Fruit fly (Drosophila melanogaster) whole organism, prepupa: ENCODE measurements around the gene PlexA.

Experiments
- Blimp-1 ChIP-seq: fragments of 200-800 bp; sonication (Bioruptor generic); optimal IDR thresholded peaks from 3 replicates; lab custom pipeline; 2017; ENCODE audit warnings: missing biosample characterization, missing genetic modification characterization, mild to moderate bottlenecking, moderate library complexity, missing genetic modification reagents
- CG10631 ChIP-seq: fragments of 200-800 bp; sonication (Bioruptor generic); optimal IDR thresholded peaks from 2 replicates; lab custom pipeline; 2016; ENCODE audit warnings: missing biosample characterization, missing genetic modification characterization
- CG10669 ChIP-seq: fragments of 200-800 bp; sonication (Bioruptor generic); optimal IDR thresholded peaks from 3 replicates; lab custom pipeline; 2018; ENCODE audit warnings: missing biosample characterization, mild to moderate bottlenecking, missing genetic modification characterization, moderate library complexity
- CG11294 ChIP-seq: fragments of 200-800 bp; sonication (Bioruptor generic); IDR thresholded peaks from 2 replicates; pipeline ENCODE4 v1.3.6; 2022; ENCODE audit warnings: missing biosample characterization, missing genetic modification characterization
- CG11902 ChIP-seq: fragments of 200-800 bp; sonication (Bioruptor generic); optimal IDR thresholded peaks from 3 replicates; lab custom pipeline; 2016; ENCODE audit warnings: missing biosample characterization, missing genetic modification characterization
- CG15336 ChIP-seq: fragments of 200-800 bp; sonication (Bioruptor generic); IDR thresholded peaks from 2 replicates; pipeline ENCODE4 v1.3.6; 2022; ENCODE audit warnings: missing biosample characterization, missing genetic modification characterization
- CG1621 ChIP-seq: fragments of 200-800 bp; sonication (Bioruptor generic); optimal IDR thresholded peaks from 3 replicates; lab custom pipeline; 2018; ENCODE audit warnings: missing biosample characterization, mild to moderate bottlenecking, missing genetic modification characterization
- CG16779 ChIP-seq: fragments of 200-800 bp; sonication (Bioruptor generic); optimal IDR thresholded peaks from 3 replicates; lab custom pipeline; 2017; ENCODE audit warnings: missing biosample characterization, mild to moderate bottlenecking, missing genetic modification characterization
- CG3032 ChIP-seq: fragments of 200-800 bp; optimal IDR thresholded peaks from 2 replicates; lab custom pipeline; 2019; ENCODE audit warnings: missing biosample characterization, mild to moderate bottlenecking, missing genetic modification characterization, moderate library complexity
- CG31627 ChIP-seq: fragments of 200-800 bp; sonication (Bioruptor generic); optimal IDR thresholded peaks from 3 replicates; lab custom pipeline; 2016; ENCODE audit warnings: missing biosample characterization, missing genetic modification characterization
- CG34406 ChIP-seq: fragments of 200-800 bp; sonication (Bioruptor generic); optimal IDR thresholded peaks from 3 replicates; lab custom pipeline; 2016; ENCODE audit warnings: missing biosample characterization, missing genetic modification characterization
- CG3919 ChIP-seq: fragments of 200-800 bp; sonication (Bioruptor generic); optimal IDR thresholded peaks from 3 replicates; lab custom pipeline; 2016; ENCODE audit warnings: missing biosample characterization, missing genetic modification characterization
- CG4318 ChIP-seq: fragments of 200-800 bp; sonication (Bioruptor generic); optimal IDR thresholded peaks from 3 replicates; lab custom pipeline; 2017; ENCODE audit warnings: missing biosample characterization, mild to moderate bottlenecking, missing genetic modification characterization
- CG6163 ChIP-seq: fragments of 200-800 bp; sonication (Bioruptor generic); IDR thresholded peaks from 3 replicates; pipeline ENCODE4 v1.3.6; 2022; ENCODE audit warnings: missing biosample characterization, missing genetic modification characterization
- CG6792 ChIP-seq: fragments of 200-800 bp; sonication (Bioruptor generic); optimal IDR thresholded peaks from 3 replicates; lab custom pipeline; 2016; ENCODE audit warnings: missing biosample characterization, missing genetic modification characterization
- CG6808 ChIP-seq: fragments of 200-800 bp; sonication (Bioruptor generic); optimal IDR thresholded peaks from 3 replicates; lab custom pipeline; 2017; ENCODE audit warnings: missing biosample characterization, missing genetic modification characterization, mild to moderate bottlenecking, moderate library complexity, missing genetic modification reagents
- CG6854 ChIP-seq: fragments of 200-800 bp; sonication (Bioruptor generic); optimal IDR thresholded peaks from 2 replicates; lab custom pipeline; 2017; ENCODE audit warnings: missing biosample characterization, mild to moderate bottlenecking, missing genetic modification characterization
- CG7368 ChIP-seq: fragments of 200-800 bp; sonication (Bioruptor generic); optimal IDR thresholded peaks from 3 replicates; lab custom pipeline; 2016; ENCODE audit warnings: missing biosample characterization, missing genetic modification characterization
- CG8319 ChIP-seq: fragments of 200-800 bp; sonication (Bioruptor generic); optimal IDR thresholded peaks from 3 replicates; lab custom pipeline; 2016; ENCODE audit warnings: missing biosample characterization, missing genetic modification characterization
- CG8632 ChIP-seq: fragments of 200-800 bp; sonication (Bioruptor generic); optimal IDR thresholded peaks from 3 replicates; lab custom pipeline; 2016; ENCODE audit warnings: missing biosample characterization, missing genetic modification characterization
- CG9139 ChIP-seq: fragments of 200-800 bp; sonication (Bioruptor generic); optimal IDR thresholded peaks from 3 replicates; lab custom pipeline; 2017; ENCODE audit warnings: missing biosample characterization, mild to moderate bottlenecking, missing genetic modification characterization
- Eip75B ChIP-seq: fragments of 200-800 bp; sonication (Bioruptor generic); optimal IDR thresholded peaks from 3 replicates; lab custom pipeline; 2016; ENCODE audit warnings: missing biosample characterization, missing genetic modification characterization
- Eip78C ChIP-seq: fragments of 200-800 bp; sonication (Bioruptor generic); peaks from one replicate; lab custom pipeline; 2016; ENCODE audit warnings: missing biosample characterization, missing genetic modification characterization
- Eip93F ChIP-seq: fragments of 200-800 bp; sonication (Bioruptor generic); optimal IDR thresholded peaks from 2 replicates; lab custom pipeline; 2016; ENCODE audit warnings: missing biosample characterization, mild to moderate bottlenecking, missing genetic modification characterization
- Ets21C ChIP-seq: fragments of 200-800 bp; sonication (Bioruptor generic); optimal IDR thresholded peaks from 3 replicates; lab custom pipeline; 2016; ENCODE audit warnings: missing biosample characterization, missing genetic modification characterization
- Ets96B ChIP-seq: fragments of 200-800 bp; optimal IDR thresholded peaks from 2 replicates; lab custom pipeline; 2019; ENCODE audit warnings: missing biosample characterization, mild to moderate bottlenecking, missing genetic modification characterization, moderate library complexity
- Gug ChIP-seq: fragments of 200-800 bp; sonication (Bioruptor generic); IDR thresholded peaks from 2 replicates; pipeline ENCODE4 v1.3.6; 2022; ENCODE audit warnings: missing biosample characterization, missing genetic modification characterization
- Hr38 ChIP-seq: sonication (Bioruptor generic); optimal IDR thresholded peaks from 2 replicates; lab custom pipeline; 2016; ENCODE audit warnings: missing biosample characterization, missing genetic modification characterization
- Hr39 ChIP-seq: fragments of 200-800 bp; sonication (Bioruptor generic); optimal IDR thresholded peaks from 2 replicates; lab custom pipeline; 2016; ENCODE audit warnings: missing biosample characterization, missing genetic modification characterization
- Hr4 ChIP-seq: fragments of 200-800 bp; sonication (Bioruptor generic); optimal IDR thresholded peaks from 3 replicates; lab custom pipeline; 2016; ENCODE audit warnings: missing biosample characterization, missing genetic modification characterization
- Lpt ChIP-seq: fragments of 200-800 bp; sonication (Bioruptor generic); optimal IDR thresholded peaks from 3 replicates; lab custom pipeline; 2016; ENCODE audit warnings: missing biosample characterization, missing genetic modification characterization
- Met ChIP-seq: fragments of 200-800 bp; sonication (Bioruptor generic); optimal IDR thresholded peaks from 3 replicates; lab custom pipeline; 2016; ENCODE audit warnings: missing biosample characterization, missing genetic modification characterization
- Smox ChIP-seq: fragments of 200-800 bp; sonication (Bioruptor generic); optimal IDR thresholded peaks from 3 replicates; lab custom pipeline; 2016; ENCODE audit warnings: missing biosample characterization, missing genetic modification characterization
- Sox14 ChIP-seq: fragments of 200-800 bp; sonication (Bioruptor generic); optimal IDR thresholded peaks from 3 replicates; lab custom pipeline; 2016; ENCODE audit warnings: missing biosample characterization, missing genetic modification characterization
- Sox15 ChIP-seq: fragments of 200-800 bp; sonication (Bioruptor generic); optimal IDR thresholded peaks from 3 replicates; lab custom pipeline; 2016; ENCODE audit warnings: missing biosample characterization, missing genetic modification characterization
- achi ChIP-seq: fragments of 200-800 bp; sonication (Bioruptor generic); optimal IDR thresholded peaks from 3 replicates; lab custom pipeline; 2016; ENCODE audit warnings: missing biosample characterization, missing genetic modification characterization
- acj6 ChIP-seq: fragments of 200-800 bp; sonication (Bioruptor generic); optimal IDR thresholded peaks from 3 replicates; lab custom pipeline; 2016; ENCODE audit warnings: missing biosample characterization, missing genetic modification characterization
- cyc ChIP-seq: fragments of 200-800 bp; sonication (Bioruptor generic); optimal IDR thresholded peaks from 3 replicates; lab custom pipeline; 2016; ENCODE audit warnings: missing biosample characterization, missing genetic modification characterization
- dac ChIP-seq: fragments of 200-800 bp; sonication (Bioruptor generic); optimal IDR thresholded peaks from 2 replicates; lab custom pipeline; 2017; ENCODE audit warnings: missing biosample characterization, mild to moderate bottlenecking, missing genetic modification characterization
- dsx ChIP-seq: fragments of 200-800 bp; optimal IDR thresholded peaks from 3 replicates; lab custom pipeline; 2019; ENCODE audit warnings: missing biosample characterization, mild to moderate bottlenecking, missing genetic modification characterization, moderate library complexity; ENCODE audit not compliant: poor library complexity, severe bottlenecking
- eg ChIP-seq: fragments of 200-800 bp; sonication (Bioruptor generic); IDR thresholded peaks from 3 replicates; pipeline ENCODE4 v1.3.6; 2022; ENCODE audit warnings: missing biosample characterization, missing genetic modification characterization
- esn ChIP-seq: fragments of 200-800 bp; sonication (Bioruptor generic); optimal IDR thresholded peaks from 2 replicates; lab custom pipeline; 2016; ENCODE audit warnings: missing biosample characterization, mild to moderate bottlenecking, missing genetic modification characterization, moderate library complexity
- fd85E ChIP-seq: fragments of 200-800 bp; sonication (Bioruptor generic); optimal IDR thresholded peaks from 3 replicates; lab custom pipeline; 2016; ENCODE audit warnings: missing biosample characterization, missing genetic modification characterization
- fkh ChIP-seq: fragments of 200-800 bp; sonication (Bioruptor generic); optimal IDR thresholded peaks from 3 replicates; lab custom pipeline; 2017; ENCODE audit warnings: missing biosample characterization, mild to moderate bottlenecking, missing genetic modification characterization, moderate library complexity
- lz ChIP-seq: fragments of 200-800 bp; sonication (Bioruptor generic); optimal IDR thresholded peaks from 3 replicates; lab custom pipeline; 2016; ENCODE audit warnings: missing biosample characterization, missing genetic modification characterization
- net ChIP-seq: fragments of 200-800 bp; sonication (Bioruptor generic); optimal IDR thresholded peaks from 3 replicates; lab custom pipeline; 2016; ENCODE audit warnings: missing biosample characterization, missing genetic modification characterization
- pdm3 ChIP-seq: fragments of 200-800 bp; sonication (Bioruptor generic); optimal IDR thresholded peaks from 3 replicates; lab custom pipeline; 2016; ENCODE audit warnings: missing biosample characterization, missing genetic modification characterization
- salr ChIP-seq, 2 experiments: fragments of 200-800 bp; sonication (Bioruptor generic); optimal IDR thresholded peaks; 3 replicates each; lab custom pipeline; 2016 to 2018; ENCODE audit warnings: missing biosample characterization in 2 of 2, missing genetic modification characterization in 2 of 2, mild to moderate bottlenecking in 1 of 2
- ss ChIP-seq, 2 experiments: fragments of 200-800 bp; sonication (Bioruptor generic); optimal IDR thresholded peaks; 2 replicates in 1 of 2; 3 replicates in 1 of 2; lab custom pipeline; 2017 to 2018; ENCODE audit warnings: mild to moderate bottlenecking in 2 of 2, missing biosample characterization in 2 of 2, missing genetic modification characterization in 2 of 2, moderate library complexity in 1 of 2
- svp ChIP-seq: fragments of 200-800 bp; sonication (Bioruptor generic); peaks from one replicate; lab custom pipeline; 2016; ENCODE audit warnings: missing biosample characterization, missing genetic modification characterization
- topi ChIP-seq: fragments of 200-800 bp; sonication (Bioruptor generic); optimal IDR thresholded peaks from 3 replicates; lab custom pipeline; 2016; ENCODE audit warnings: missing biosample characterization, missing genetic modification characterization
- vri ChIP-seq: fragments of 200-800 bp; sonication (Bioruptor generic); optimal IDR thresholded peaks from 3 replicates; lab custom pipeline; 2016; ENCODE audit warnings: missing biosample characterization, mild to moderate bottlenecking, missing genetic modification characterization

PlexA gene

dm6 chr4:1026806-1027431 is at the start of gene PlexA:
TSS of gene PlexA (minus strand) at chr4:1027101.
- TF ChIP-seq eg (GFP tag; lab: Robert Waterston, UW), result no peak
- peak; percentile 47 for TF ChIP-seq CG6808
- peak; percentile 72 for TF ChIP-seq pdm3
- peak; percentile 6 for TF ChIP-seq dac (GFP tag; lab: Kevin White, UChicago)
- no peak for TF ChIP-seq fkh (GFP tag; lab: Kevin White, UChicago)
- TF ChIP-seq CG6854, result no peak
- peak; percentile 84 for TF ChIP-seq Hr39 (GFP tag; lab: Kevin White, UChicago)
- TF ChIP-seq CG4318 (GFP tag; lab: Kevin White, UChicago), result peak; percentile 70
- no peak for TF ChIP-seq CG16779 (tag; lab: Kevin White, UChicago)
- peak; percentile 61 for TF ChIP-seq Smox (GFP tag; lab: Kevin White, UChicago)
- TF ChIP-seq CG10631 (GFP tag; lab: Kevin White, UChicago), result peak; percentile 76
- TF ChIP-seq Ets21C, result peak; percentile 66
- TF ChIP-seq topi (GFP tag; lab: Kevin White, UChicago), result peak; percentile 57
- TF ChIP-seq CG15336, result peak; percentile 66
- TF ChIP-seq acj6 (GFP tag; lab: Kevin White, UChicago), result peak; percentile 75
- peak; percentile 69 for TF ChIP-seq net
- TF ChIP-seq CG6163 (GFP tag; lab: Robert Waterston, UW), result peak; percentile 93; the same call in 2 of the 3 replicates
- peak; percentile 81 for TF ChIP-seq CG31627
- no peak for TF ChIP-seq vri
- peak; percentile 69 for TF ChIP-seq Eip78C (GFP tag; lab: Kevin White, UChicago)
- peak; percentile 57 for TF ChIP-seq esn (GFP tag; lab: Kevin White, UChicago)
- no peak for TF ChIP-seq Eip93F (GFP tag; lab: Kevin White, UChicago)
- TF ChIP-seq Hr38 (GFP tag; lab: Kevin White, UChicago), result no peak
- peak; percentile 52 to 83 for TF ChIP-seq salr (GFP tag; optimal IDR thresholded peaks at IDR 0.05; lab: Kevin White, UChicago)
- no peak; the same call in 1 of the 2 replicates for TF ChIP-seq CG11294
- peak; percentile 89 for TF ChIP-seq CG3032 (tag; lab: Kevin White, UChicago)
- TF ChIP-seq Lpt (GFP tag; lab: Kevin White, UChicago), result peak; percentile 54
- TF ChIP-seq CG11902 (GFP tag; lab: Kevin White, UChicago), result peak; percentile 88
- no peak for TF ChIP-seq CG9139 (GFP tag; lab: Kevin White, UChicago)
- TF ChIP-seq cyc (GFP tag; lab: Kevin White, UChicago), result peak; percentile 79
- peak; percentile 66 for TF ChIP-seq CG6792
- peak; percentile 61 for TF ChIP-seq Blimp-1 (GFP tag; lab: Kevin White, UChicago)
- peak; percentile 73 for TF ChIP-seq Ets96B
- TF ChIP-seq CG1621 (tag; lab: Kevin White, UChicago), result no peak
- TF ChIP-seq ss (GFP tag; optimal IDR thresholded peaks at IDR 0.05; lab: Kevin White, UChicago), result peak in 1 of 2 experiments; percentile 70
- peak; percentile 58 for TF ChIP-seq CG34406 (GFP tag; lab: Kevin White, UChicago)
- peak; percentile 61 for TF ChIP-seq Hr4 (GFP tag; lab: Kevin White, UChicago)
- peak; percentile 73 for TF ChIP-seq lz (GFP tag; lab: Kevin White, UChicago)
- no peak for TF ChIP-seq CG7368 (GFP tag; lab: Kevin White, UChicago)
- TF ChIP-seq dsx, result peak; percentile 82
- peak; percentile 30 for TF ChIP-seq Met (GFP tag; lab: Kevin White, UChicago)
- TF ChIP-seq fd85E (GFP tag; lab: Kevin White, UChicago), result peak; percentile 25
- TF ChIP-seq Eip75B (GFP tag; lab: Kevin White, UChicago), result peak; percentile 29
- TF ChIP-seq CG8632, result peak; percentile 56
- peak; percentile 79 for TF ChIP-seq CG10669 (GFP tag; lab: Kevin White, UChicago)
- peak; percentile 89 for TF ChIP-seq Gug (GFP tag; lab: Robert Waterston, UW)
- TF ChIP-seq Sox15 (GFP tag; lab: Kevin White, UChicago), result peak; percentile 90
- peak; percentile 75 for TF ChIP-seq CG3919 (GFP tag; lab: Kevin White, UChicago)
- TF ChIP-seq achi, result peak; percentile 72
- peak; percentile 75 for TF ChIP-seq Sox14 (GFP tag; lab: Kevin White, UChicago)
- no peak for TF ChIP-seq svp (GFP tag; lab: Kevin White, UChicago)
- peak; percentile 50 for TF ChIP-seq CG8319
